Worm (Caenorhabditis elegans) whole organism, L1 larva: ENCODE results near the gene oac-48.

Experiments
- aha-1 ChIP-seq: fragments of 150-350 bp; optimal IDR thresholded peaks from 2 replicates; lab custom pipeline; 2014; ENCODE audit warnings: missing biosample characterization, missing genetic modification characterization
- ama-1 ChIP-seq: fragments of 150-350 bp; optimal IDR thresholded peaks from 2 replicates; lab custom pipeline; 2014
- blmp-1 ChIP-seq: fragments of 150-350 bp; optimal IDR thresholded peaks from 2 replicates; lab custom pipeline; 2014; ENCODE audit warnings: missing biosample characterization, missing genetic modification characterization
- efl-1 ChIP-seq, 4 experiments: fragments of 150-350 bp; optimal IDR thresholded peaks in 3 of 4; peaks in 1 of 4; 1 replicate in 1 of 4; 2 replicates in 3 of 4; lab custom pipeline; 2014; ENCODE audit warnings: missing biosample characterization in 2 of 4, missing genetic modification characterization in 2 of 4, missing genetic modification reagents in 2 of 4
- elt-3 ChIP-seq, 6 experiments: fragments of 150-350 bp in 1 of 6; sonication (generic microtip); optimal IDR thresholded peaks; 2 replicates each; lab custom pipeline; 2017 to 2018; ENCODE audit warnings: missing biosample characterization in 6 of 6, missing genetic modification characterization in 6 of 6, inconsistent platforms in 1 of 6
- fkh-4 ChIP-seq: sonication (generic microtip); optimal IDR thresholded peaks from 2 replicates; lab custom pipeline; 2016; ENCODE audit warnings: missing compliant biosample characterization, missing genetic modification characterization, borderline replicate concordance
- lin-15B ChIP-seq: fragments of 150-350 bp; sonication (generic microtip); optimal IDR thresholded peaks from 3 replicates; lab custom pipeline; 2014; ENCODE audit warnings: missing biosample characterization, missing genetic modification characterization
- mdl-1 ChIP-seq, 2 experiments: fragments of 150-350 bp; optimal IDR thresholded peaks; 2 replicates each; lab custom pipeline; 2014 to 2017; ENCODE audit warnings: missing biosample characterization in 2 of 2, missing genetic modification characterization in 2 of 2, inconsistent platforms in 1 of 2
- mep-1 ChIP-seq: fragments of 150-350 bp; optimal IDR thresholded peaks from 2 replicates; lab custom pipeline; 2014; ENCODE audit warnings: missing biosample characterization, missing genetic modification characterization
- nhr-71 ChIP-seq: sonication (generic microtip); optimal IDR thresholded peaks from 2 replicates; lab custom pipeline; 2016; ENCODE audit warnings: mild to moderate bottlenecking, missing genetic modification characterization, moderate library complexity, missing compliant biosample characterization
- pqm-1 ChIP-seq: sonication (generic microtip); optimal IDR thresholded peaks from 3 replicates; lab custom pipeline; 2017; ENCODE audit warnings: missing biosample characterization, missing genetic modification characterization
- skn-1 ChIP-seq: fragments of 150-350 bp; optimal IDR thresholded peaks from 2 replicates; lab custom pipeline; 2014; ENCODE audit warnings: missing biosample characterization, missing genetic modification characterization
- unc-98 ChIP-seq: fragments of 200-800 bp; sonication (Bioruptor generic); IDR thresholded peaks from 2 replicates; pipeline ENCODE4 v1.3.6; 2022; ENCODE audit warnings: missing genetic modification characterization, missing compliant biosample characterization
- zip-4 ChIP-seq: fragments of 200-800 bp; sonication (Bioruptor generic); optimal IDR thresholded peaks from 2 replicates; lab custom pipeline; 2018; ENCODE audit warnings: mild to moderate bottlenecking, missing genetic modification characterization, moderate library complexity, missing compliant biosample characterization

ce11 chrIV:13645823-13646222, 27.8 kb upstream of the oac-48 start, which contains the start of gene srz-29:
- TF ChIP-seq mep-1 (no peak), pqm-1 (tag; lab: Kevin White, UChicago) (no peak), lin-15B (tag; lab: Kevin White, UChicago) (no peak), nhr-71 (tag; lab: Kevin White, UChicago) (no peak), ama-1 (no peak), unc-98 (GFP tag; lab: Robert Waterston, UW) (no peak), fkh-4 (no peak), blmp-1 (tag; lab: Kevin White, UChicago) (no peak), efl-1 (optimal IDR thresholded peaks at IDR 0.05; lab: Kevin White, UChicago) (no peak), efl-1 (GFP tag; optimal IDR thresholded peaks at IDR 0.05 in 1 of 2; lab: Kevin White, UChicago) (no peak), zip-4 (GFP tag; lab: Kevin White, UChicago) (no peak), mdl-1 (tag; optimal IDR thresholded peaks at IDR 0.05; lab: Kevin White, UChicago) (no peak), aha-1 (tag; lab: Kevin White, UChicago) (no peak), elt-3 (tag; optimal IDR thresholded peaks at IDR 0.05; lab: Kevin White, UChicago) (no peak), skn-1 (tag; lab: Kevin White, UChicago) (no peak)
